Worm (Caenorhabditis elegans): ENCODE data around the gene cnd-1.

The cnd-1 gene

DNA sequence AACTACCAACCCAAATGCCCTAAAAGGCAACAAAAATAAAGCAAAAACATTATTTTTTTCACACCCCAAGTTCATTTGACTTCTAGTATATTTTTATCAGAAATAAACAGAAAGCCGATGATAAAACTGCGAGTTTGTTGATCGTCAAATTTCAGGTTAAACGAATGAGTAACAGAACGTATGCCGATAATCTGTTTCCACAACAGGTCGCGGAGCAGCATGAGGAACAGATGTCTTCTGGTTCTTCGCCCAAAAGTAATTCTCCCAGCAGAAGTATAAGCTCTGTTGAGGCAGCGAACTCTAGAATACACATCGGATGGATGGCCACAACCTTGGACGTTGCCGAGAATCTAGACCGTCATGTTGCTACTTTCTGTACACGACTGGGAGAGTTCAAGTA is 14.0 kb downstream of the cnd-1 start, which contains the start of gene prmt-5:
prmt-5 (plus strand) TSS at position 141 of the 400 bp plus-strand sequence.
- TF ChIP-seq Y55F3AM.14 (GFP tag; optimal IDR thresholded peaks at IDR 0.05): peak; percentile 24
- TF ChIP-seq alr-1 (tag; optimal IDR thresholded peaks at IDR 0.05): no peak
- peak; percentile 34 for TF ChIP-seq lin-13 (GFP tag; optimal IDR thresholded peaks at IDR 0.05)
- TF ChIP-seq fos-1 (tag; optimal IDR thresholded peaks at IDR 0.05): no peak
- peak; percentile 65 for TF ChIP-seq ama-1 (optimal IDR thresholded peaks at IDR 0.05)
- TF ChIP-seq ztf-4 (tag; optimal IDR thresholded peaks at IDR 0.05): peak; percentile 53
- TF ChIP-seq nhr-11 (tag; optimal IDR thresholded peaks at IDR 0.05): no peak
- peak; percentile 45 for TF ChIP-seq sma-3 (GFP tag; optimal IDR thresholded peaks at IDR 0.05)
- no peak for TF ChIP-seq R02D3.7 (tag; optimal IDR thresholded peaks at IDR 0.05)
- peak; percentile 8 for TF ChIP-seq F13H6.1 (tag; optimal IDR thresholded peaks at IDR 0.05)
- TF ChIP-seq nhr-21 (tag; optimal IDR thresholded peaks at IDR 0.05): peak; percentile 46
- peak; percentile 41 for TF ChIP-seq nhr-129 (tag; optimal IDR thresholded peaks at IDR 0.05)

DNA sequence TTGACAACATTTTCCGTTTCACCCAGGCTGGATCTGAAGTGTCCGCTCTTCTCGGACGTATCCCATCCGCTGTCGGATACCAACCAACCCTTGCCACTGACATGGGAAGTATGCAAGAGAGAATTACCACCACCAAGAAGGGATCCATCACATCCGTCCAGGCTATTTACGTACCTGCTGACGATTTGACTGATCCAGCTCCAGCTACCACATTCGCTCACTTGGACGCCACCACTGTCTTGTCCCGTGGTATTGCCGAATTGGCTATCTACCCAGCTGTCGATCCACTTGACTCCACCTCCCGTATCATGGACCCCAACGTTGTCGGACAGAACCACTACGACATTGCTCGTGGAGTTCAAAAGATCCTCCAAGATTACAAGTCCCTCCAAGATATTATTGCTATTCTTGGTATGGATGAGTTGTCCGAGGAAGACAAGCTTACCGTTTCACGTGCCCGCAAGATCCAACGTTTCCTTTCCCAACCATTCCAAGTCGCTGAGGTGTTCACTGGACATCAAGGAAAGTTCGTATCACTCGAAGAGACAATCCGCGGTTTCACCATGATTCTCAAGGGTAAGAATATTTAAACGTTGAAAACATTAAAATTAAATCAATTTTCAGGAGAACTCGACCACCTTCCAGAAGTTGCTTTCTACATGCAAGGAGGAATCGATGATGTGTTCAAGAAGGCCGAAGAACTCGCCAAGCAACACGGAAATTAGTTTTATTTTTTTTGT is 14.8 kb downstream of the cnd-1 start:
- TF ChIP-seq nhr-23 (tag; optimal IDR thresholded peaks at IDR 0.05): peak; percentile 35
- TF ChIP-seq nhr-11 (tag; optimal IDR thresholded peaks at IDR 0.05): no peak

ce11 chrIII:5228839-5229238 is 15.6 kb downstream of the cnd-1 start:
- TF ChIP-seq nhr-12 (tag; optimal IDR thresholded peaks at IDR 0.05) (no peak), lin-11 (tag; optimal IDR thresholded peaks at IDR 0.05) (no peak), ztf-1 (GFP tag; conservative IDR thresholded peaks at IDR 0.05) (no peak), zag-1 (tag; optimal IDR thresholded peaks at IDR 0.05) (no peak), lin-13 (GFP tag; optimal IDR thresholded peaks at IDR 0.05) (no peak), lsy-2 (tag; optimal IDR thresholded peaks at IDR 0.05) (no peak), nhr-25 (tag; optimal IDR thresholded peaks at IDR 0.05) (no peak), elt-3 (tag; optimal IDR thresholded peaks at IDR 0.05) (no peak), nhr-23 (tag; optimal IDR thresholded peaks at IDR 0.05) (no peak), dmd-4 (tag; optimal IDR thresholded peaks at IDR 0.05) (no peak), ztf-11 (tag; optimal IDR thresholded peaks at IDR 0.05) (no peak), ZK546.5 (tag; optimal IDR thresholded peaks at IDR 0.05) (no peak), nhr-237 (tag; optimal IDR thresholded peaks at IDR 0.05) (no peak), crh-2 (tag; optimal IDR thresholded peaks at IDR 0.05) (no peak)

ce11 chrIII:5227831-5228467 is 16.5 kb downstream of the cnd-1 start, which contains the start of the genes C34E10.12, C34E10.10 and atp-2:
C34E10.12 (minus strand) TSS chrIII:5227881.
C34E10.10 (minus strand) TSS chrIII:5227884.
atp-2 (plus strand) TSS chrIII:5228417.
- TF ChIP-seq egl-27 (tag; optimal IDR thresholded peaks at IDR 0.05) (no peak), dmd-4 (tag; optimal IDR thresholded peaks at IDR 0.05) (no peak), snpc-4 (tag; optimal IDR thresholded peaks at IDR 0.05) (peak; percentile 60), Y55F3AM.14 (GFP tag; optimal IDR thresholded peaks at IDR 0.05) (no peak), zag-1 (tag; optimal IDR thresholded peaks at IDR 0.05) (peak; percentile 68), peb-1 (tag; optimal IDR thresholded peaks at IDR 0.05) (no peak), nhr-129 (tag; optimal IDR thresholded peaks at IDR 0.05) (peak; percentile 86), alr-1 (tag; optimal IDR thresholded peaks at IDR 0.05) (no peak), unc-55 (GFP tag; optimal IDR thresholded peaks at IDR 0.05) (peak; percentile 98), elt-1 (tag; optimal IDR thresholded peaks at IDR 0.05) (no peak), nhr-21 (tag; optimal IDR thresholded peaks at IDR 0.05) (peak; percentile 62), sma-3 (GFP tag; optimal IDR thresholded peaks at IDR 0.05) (peak; percentile 89), mbf-1 (tag; optimal IDR thresholded peaks at IDR 0.05) (no peak), lin-39 (tag; optimal IDR thresholded peaks at IDR 0.05) (no peak), sem-4 (tag; optimal IDR thresholded peaks at IDR 0.05) (peak; percentile 68), C34F6.9 (tag; optimal IDR thresholded peaks at IDR 0.05) (peak; percentile 91), ZK546.5 (tag; optimal IDR thresholded peaks at IDR 0.05) (peak; percentile 3), mdl-1 (tag; optimal IDR thresholded peaks at IDR 0.05) (peak in 1 of 2 experiments; percentile 56), crh-2 (tag; optimal IDR thresholded peaks at IDR 0.05) (peak; percentile 93), nhr-12 (tag; optimal IDR thresholded peaks at IDR 0.05) (no peak), nhr-237 (tag; optimal IDR thresholded peaks at IDR 0.05) (no peak), ceh-82 (tag; optimal IDR thresholded peaks at IDR 0.05) (peak; percentile 35), ama-1 (optimal IDR thresholded peaks at IDR 0.05) (peak; percentile 74), R02D3.7 (tag; optimal IDR thresholded peaks at IDR 0.05) (no peak), mab-5 (tag; optimal IDR thresholded peaks at IDR 0.05) (peak; percentile 50), skn-1 (tag; optimal IDR thresholded peaks at IDR 0.05) (peak; percentile 49), blmp-1 (tag; optimal IDR thresholded peaks at IDR 0.05; ENCODE audit: insufficient read depth) (peak; percentile 36), nhr-25 (tag; optimal IDR thresholded peaks at IDR 0.05) (peak; percentile 91), nhr-6 (tag; optimal IDR thresholded peaks at IDR 0.05) (peak; percentile 60), lin-13 (GFP tag; optimal IDR thresholded peaks at IDR 0.05) (peak; percentile 92), nhr-23 (tag; optimal IDR thresholded peaks at IDR 0.05) (no peak), nhr-11 (tag; optimal IDR thresholded peaks at IDR 0.05) (no peak), ztf-4 (tag; optimal IDR thresholded peaks at IDR 0.05) (peak; percentile 74), sma-9 (GFP tag; optimal IDR thresholded peaks at IDR 0.05) (peak; percentile 59), sma-9 (tag; optimal IDR thresholded peaks at IDR 0.05) (no peak), ztf-1 (GFP tag; conservative IDR thresholded peaks at IDR 0.05) (no peak), unc-39 (tag; optimal IDR thresholded peaks at IDR 0.05) (no peak), lsy-2 (tag; optimal IDR thresholded peaks at IDR 0.05) (peak; percentile 65 to 93)
